Fruit fly (Drosophila melanogaster): ENCODE measurements around the gene Mipp1.

Mipp1 gene

dm6 chr3L:16567495-16567894 is 5.6 kb downstream of the Mipp1 start (continued):
- TF ChIP-seq CG10321 (GFP tag; IDR thresholded peaks at IDR 0.05) (no peak), pum (GFP tag; optimal IDR thresholded peaks at IDR 0.05) (no peak), CG9876 (GFP tag; optimal IDR thresholded peaks at IDR 0.05) (no peak), Chrac-16 (GFP tag; optimal IDR thresholded peaks at IDR 0.05) (peak; percentile 49), trem (tag; optimal IDR thresholded peaks at IDR 0.05) (peak; percentile 61), CG9727 (GFP tag; optimal IDR thresholded peaks at IDR 0.05) (peak; percentile 53), tin (GFP tag; optimal IDR thresholded peaks at IDR 0.05) (peak; percentile 44), CG10274 (GFP tag; optimal IDR thresholded peaks at IDR 0.05) (no peak), chif (GFP tag; optimal IDR thresholded peaks at IDR 0.05) (peak in 1 of 2 experiments; percentile 18), Nf-YC (tag; optimal IDR thresholded peaks at IDR 0.05) (peak; percentile 40), CG13775 (GFP tag; optimal IDR thresholded peaks at IDR 0.05) (peak; percentile 18), CG8290 (GFP tag; optimal IDR thresholded peaks at IDR 0.05) (peak; percentile 8), CG8290 (tag; optimal IDR thresholded peaks at IDR 0.05) (no peak), Eip74EF (GFP tag; optimal IDR thresholded peaks at IDR 0.05) (peak in 1 of 2 experiments; percentile 70), GATAe (GFP tag; conservative IDR thresholded peaks at IDR 0.05) (no peak), Xrp1 (GFP tag; IDR thresholded peaks at IDR 0.05) (peak; percentile 71), Nf-YB (GFP tag; optimal IDR thresholded peaks at IDR 0.05) (peak; percentile 37), Gsc (GFP tag; IDR thresholded peaks at IDR 0.05) (no peak), unpg (GFP tag; optimal IDR thresholded peaks at IDR 0.05) (peak; percentile 77), gcm (GFP tag; optimal IDR thresholded peaks at IDR 0.05) (peak; percentile 83), Fer3 (tag; optimal IDR thresholded peaks at IDR 0.05) (peak; percentile 45), az2 (GFP tag; optimal IDR thresholded peaks at IDR 0.05) (peak; percentile 59), eyg (GFP tag; optimal IDR thresholded peaks at IDR 0.05) (no peak), lilli (GFP tag; optimal IDR thresholded peaks at IDR 0.05) (peak; percentile 14), Hr3 (GFP tag; optimal IDR thresholded peaks at IDR 0.05) (peak; percentile 43), fd64A (GFP tag; optimal IDR thresholded peaks at IDR 0.05) (peak; percentile 77), CG31441 (GFP tag; IDR thresholded peaks at IDR 0.05) (peak; percentile 75), nmo (GFP tag; optimal IDR thresholded peaks at IDR 0.05) (peak; percentile 77), peb (GFP tag; IDR thresholded peaks at IDR 0.05) (no peak), CG4424 (GFP tag; optimal IDR thresholded peaks at IDR 0.05) (peak; percentile 65), CG18011 (GFP tag; optimal IDR thresholded peaks at IDR 0.05) (no peak), zen (tag; optimal IDR thresholded peaks at IDR 0.05) (peak; percentile 57), NfI (GFP tag; optimal IDR thresholded peaks at IDR 0.05) (peak; percentile 36), Dfd (GFP tag; optimal IDR thresholded peaks at IDR 0.05) (no peak), CG2202 (tag; optimal IDR thresholded peaks at IDR 0.05) (peak; percentile 63), CG12659 (GFP tag; optimal IDR thresholded peaks at IDR 0.05) (peak; percentile 33), CG17612 (GFP tag; IDR thresholded peaks at IDR 0.05) (no peak), CG1233 (GFP tag; optimal IDR thresholded peaks at IDR 0.05) (peak; percentile 20), odd (GFP tag; optimal IDR thresholded peaks at IDR 0.05) (peak; percentile 48), CG1024 (GFP tag; IDR thresholded peaks at IDR 0.05) (peak; percentile 32; the same call in 1 of the 2 replicates), sc (optimal IDR thresholded peaks at IDR 0.05) (no peak), sc (GFP tag; optimal IDR thresholded peaks at IDR 0.05) (peak; percentile 48), CG3726 (GFP tag; IDR thresholded peaks at IDR 0.05) (no peak), wor (GFP tag; IDR thresholded peaks at IDR 0.05) (peak; percentile 39; the same call in 1 of the 2 replicates), ash1 (GFP tag; optimal IDR thresholded peaks at IDR 0.05) (no peak), HHEX (GFP tag; optimal IDR thresholded peaks at IDR 0.05) (peak; percentile 42), ATbp (GFP tag; optimal IDR thresholded peaks at IDR 0.05) (peak; percentile 69), CG4328 (GFP tag; optimal IDR thresholded peaks at IDR 0.05) (peak; percentile 56), p53 (GFP tag; optimal IDR thresholded peaks at IDR 0.05) (no peak), sqz (GFP tag; optimal IDR thresholded peaks at IDR 0.05) (peak; percentile 9), zfh1 (GFP tag; IDR thresholded peaks at IDR 0.05) (peak; percentile 64), Hsf (GFP tag; optimal IDR thresholded peaks at IDR 0.05) (peak; percentile 25)
